Worm (Caenorhabditis elegans) whole organism, L4 larva: ENCODE results near the gene R01B10.3.
A peak's percentile ranks its signal among the peaks of the same experiment; 100 is the strongest.

ENCODE experiments used
- F26F4.8 ChIP-seq: fragments of 200-800 bp; sonication (Bioruptor generic); conservative IDR thresholded peaks from 2 replicates; pipeline ENCODE4 v1.3.6; 2022; ENCODE audit warnings: missing genetic modification characterization, missing compliant biosample characterization
- R02D3.7 ChIP-seq: fragments of 150-350 bp; sonication (generic microtip); optimal IDR thresholded peaks from 3 replicates; lab custom pipeline; 2014; ENCODE audit warnings: missing biosample characterization, missing genetic modification characterization
- Y75B8A.6 ChIP-seq: fragments of 200-800 bp; sonication (Bioruptor generic); IDR thresholded peaks from 2 replicates; pipeline ENCODE4 v1.3.6; 2022; ENCODE audit warnings: missing genetic modification reagents, missing genetic modification characterization, missing compliant biosample characterization
- ZK337.2 ChIP-seq: fragments of 200-800 bp; sonication (Bioruptor generic); IDR thresholded peaks from 2 replicates; pipeline ENCODE4 v1.3.6; 2022; ENCODE audit warnings: missing genetic modification reagents, missing genetic modification characterization, missing compliant biosample characterization
- attf-4 ChIP-seq: sonication (generic microtip); optimal IDR thresholded peaks from 3 replicates; lab custom pipeline; 2017; ENCODE audit warnings: missing biosample characterization, missing genetic modification characterization
- ceh-28 ChIP-seq: fragments of 150-350 bp; optimal IDR thresholded peaks from 2 replicates; lab custom pipeline; 2014; ENCODE audit warnings: missing biosample characterization, missing genetic modification reagents, missing genetic modification characterization
- ceh-62 ChIP-seq: sonication (generic microtip); optimal IDR thresholded peaks from 2 replicates; lab custom pipeline; 2017; ENCODE audit warnings: missing biosample characterization, missing genetic modification characterization
- ceh-82 ChIP-seq: sonication (generic microtip); optimal IDR thresholded peaks from 2 replicates; lab custom pipeline; 2017; ENCODE audit warnings: missing biosample characterization, missing genetic modification characterization
- ces-1 ChIP-seq: fragments of 150-350 bp; sonication (generic microtip); optimal IDR thresholded peaks from 4 replicates; lab custom pipeline; 2014; ENCODE audit warnings: missing biosample characterization, missing genetic modification reagents, missing genetic modification characterization
- cey-2 ChIP-seq: sonication (generic microtip); optimal IDR thresholded peaks from 3 replicates; lab custom pipeline; 2017; ENCODE audit warnings: missing genetic modification characterization, mild to moderate bottlenecking, missing compliant biosample characterization, antibody characterized with exemption, borderline replicate concordance; ENCODE audit not compliant: insufficient read depth
- ctbp-1 ChIP-seq: fragments of 200-800 bp; sonication (Bioruptor generic); IDR thresholded peaks from 2 replicates; pipeline ENCODE4 v1.3.6; 2022; ENCODE audit warnings: missing genetic modification reagents, missing genetic modification characterization, missing compliant biosample characterization
- daf-16 ChIP-seq, 3 experiments: sonication (generic microtip); optimal IDR thresholded peaks; 2 replicates each; lab custom pipeline; 2016 to 2017; ENCODE audit warnings: missing genetic modification characterization in 3 of 3, missing genetic modification reagents in 3 of 3, mild to moderate bottlenecking in 2 of 3, missing compliant biosample characterization in 2 of 3, missing biosample characterization in 1 of 3, moderate library complexity in 1 of 3
- daf-19 ChIP-seq: fragments of 200-800 bp; sonication (Bioruptor generic); conservative IDR thresholded peaks from 2 replicates; pipeline ENCODE4 v1.3.6; 2022; ENCODE audit warnings: missing genetic modification characterization, missing compliant biosample characterization
- dmd-6 ChIP-seq: fragments of 200-800 bp; sonication (Bioruptor generic); IDR thresholded peaks from 2 replicates; pipeline ENCODE4 v1.3.6; 2022; ENCODE audit warnings: missing genetic modification reagents, missing genetic modification characterization, missing compliant biosample characterization
- fos-1 ChIP-seq: fragments of 150-350 bp; optimal IDR thresholded peaks from 2 replicates; lab custom pipeline; 2014; ENCODE audit warnings: missing biosample characterization, missing genetic modification characterization
- hif-1 ChIP-seq, 2 experiments: sonication (generic microtip); optimal IDR thresholded peaks; 2 replicates each; lab custom pipeline; 2016 to 2017; ENCODE audit warnings: missing compliant biosample characterization in 2 of 2, missing genetic modification characterization in 2 of 2, missing genetic modification reagents in 2 of 2, missing genotype in 2 of 2, mild to moderate bottlenecking in 1 of 2
- hlh-11 ChIP-seq: fragments of 200-800 bp; sonication (Bioruptor generic); optimal IDR thresholded peaks from 2 replicates; lab custom pipeline; 2018; ENCODE audit warnings: mild to moderate bottlenecking, missing genetic modification characterization, missing compliant biosample characterization
- hlh-30 ChIP-seq: sonication (generic microtip); optimal IDR thresholded peaks from 2 replicates; lab custom pipeline; 2017; ENCODE audit warnings: antibody characterized with exemption, mild to moderate bottlenecking, missing genetic modification characterization, missing compliant biosample characterization; ENCODE audit not compliant: insufficient read depth
- hmg-1.1 ChIP-seq: fragments of 200-800 bp; sonication (Bioruptor generic); IDR thresholded peaks from 2 replicates; pipeline ENCODE4 v1.3.6; 2022; ENCODE audit warnings: missing genetic modification reagents, missing genetic modification characterization, missing compliant biosample characterization
- lsy-2 ChIP-seq, 2 experiments: fragments of 150-350 bp in 1 of 2; sonication (generic microtip) in 1 of 2; optimal IDR thresholded peaks; 2 replicates each; lab custom pipeline; 2014 to 2017; ENCODE audit warnings: missing biosample characterization in 2 of 2, missing genetic modification characterization in 2 of 2
- madf-5 ChIP-seq, 2 experiments: fragments of 200-800 bp; sonication (Bioruptor generic); IDR thresholded peaks; 2 replicates each; pipeline ENCODE4 v1.3.6; 2022; ENCODE audit warnings: missing compliant biosample characterization in 2 of 2, missing genetic modification characterization in 2 of 2
- mdl-1 ChIP-seq, 2 experiments: fragments of 150-350 bp in 1 of 2; sonication (generic microtip) in 1 of 2; optimal IDR thresholded peaks; 2 replicates each; lab custom pipeline; 2014 to 2017; ENCODE audit warnings: missing biosample characterization in 2 of 2, missing genetic modification characterization in 2 of 2
- mdt-29 ChIP-seq: fragments of 200-800 bp; sonication (Bioruptor generic); IDR thresholded peaks from 2 replicates; pipeline ENCODE4 v1.3.6; 2022; ENCODE audit warnings: missing genetic modification reagents, missing genetic modification characterization, missing compliant biosample characterization
- mep-1 ChIP-seq: fragments of 150-350 bp; sonication (generic microtip); optimal IDR thresholded peaks from 3 replicates; lab custom pipeline; 2014; ENCODE audit warnings: missing biosample characterization, missing genetic modification characterization
- nhr-11 ChIP-seq: fragments of 150-350 bp; optimal IDR thresholded peaks from 2 replicates; lab custom pipeline; 2014; ENCODE audit warnings: missing biosample characterization, missing genetic modification characterization
- nhr-28 ChIP-seq: fragments of 150-350 bp; optimal IDR thresholded peaks from 2 replicates; lab custom pipeline; 2014; ENCODE audit warnings: missing biosample characterization, missing genetic modification characterization
- nhr-48 ChIP-seq: sonication (generic microtip); optimal IDR thresholded peaks from 2 replicates; lab custom pipeline; 2016; ENCODE audit warnings: mild to moderate bottlenecking, missing genetic modification characterization, missing compliant biosample characterization
- nhr-77 ChIP-seq: fragments of 150-350 bp; optimal IDR thresholded peaks from 2 replicates; lab custom pipeline; 2014; ENCODE audit warnings: missing biosample characterization, missing genetic modification characterization
- pha-4 ChIP-seq, 2 experiments: fragments of 150-350 bp in 1 of 2; fragments of 200-800 bp in 1 of 2; sonication (Bioruptor generic) in 1 of 2; IDR thresholded peaks in 1 of 2; optimal IDR thresholded peaks in 1 of 2; 2 replicates each; pipeline versions ENCODE4 v1.3.6 to Lab custom; 2014 to 2022; ENCODE audit warnings: missing genetic modification characterization in 2 of 2, missing genetic modification reagents in 2 of 2, missing biosample characterization in 1 of 2, missing compliant biosample characterization in 1 of 2
- php-3 ChIP-seq: fragments of 200-800 bp; sonication (Bioruptor generic); IDR thresholded peaks from 2 replicates; pipeline ENCODE4 v1.3.6; 2022; ENCODE audit warnings: missing genetic modification reagents, missing genetic modification characterization, missing compliant biosample characterization
- pqm-1 ChIP-seq: sonication (generic microtip); optimal IDR thresholded peaks from 2 replicates; lab custom pipeline; 2017; ENCODE audit warnings: missing biosample characterization, missing genetic modification characterization
- rbr-2 ChIP-seq: sonication (generic microtip); optimal IDR thresholded peaks from 2 replicates; lab custom pipeline; 2016; ENCODE audit warnings: missing genotype, missing genetic modification characterization, missing compliant biosample characterization
- saeg-2 ChIP-seq: fragments of 200-800 bp; sonication (Bioruptor generic); IDR thresholded peaks from 2 replicates; pipeline ENCODE4 v1.3.6; 2022; ENCODE audit warnings: missing genetic modification reagents, missing genetic modification characterization, missing compliant biosample characterization
- skn-1 ChIP-seq: fragments of 150-350 bp; optimal IDR thresholded peaks from 2 replicates; lab custom pipeline; 2014; ENCODE audit warnings: missing biosample characterization, missing genetic modification characterization
- tra-1 ChIP-seq: fragments of 200-800 bp; sonication (Bioruptor generic); IDR thresholded peaks from 2 replicates; pipeline ENCODE4 v1.3.6; 2022; ENCODE audit warnings: missing genetic modification reagents, missing genetic modification characterization, missing compliant biosample characterization
- unc-62 ChIP-seq, 3 experiments: fragments of 150-350 bp in 1 of 3; sonication (generic microtip); optimal IDR thresholded peaks in 2 of 3; peaks in 1 of 3; 1 replicate in 1 of 3; 2 replicates in 2 of 3; lab custom pipeline; 2014 to 2017; ENCODE audit warnings: missing biosample characterization in 3 of 3, missing genetic modification characterization in 3 of 3, missing genetic modification reagents in 3 of 3, missing genotype in 1 of 3
- vab-7 ChIP-seq: fragments of 200-800 bp; sonication (Bioruptor generic); IDR thresholded peaks from 2 replicates; pipeline ENCODE4 v1.3.6; 2022; ENCODE audit warnings: missing genetic modification reagents, missing genetic modification characterization, missing compliant biosample characterization
- zag-1 ChIP-seq: fragments of 150-350 bp; optimal IDR thresholded peaks from 2 replicates; lab custom pipeline; 2014; ENCODE audit warnings: missing biosample characterization, missing genetic modification characterization
- zip-2 ChIP-seq: fragments of 150-350 bp; optimal IDR thresholded peaks from 2 replicates; lab custom pipeline; 2014; ENCODE audit warnings: missing biosample characterization, missing genetic modification characterization

The R01B10.3 gene

DNA sequence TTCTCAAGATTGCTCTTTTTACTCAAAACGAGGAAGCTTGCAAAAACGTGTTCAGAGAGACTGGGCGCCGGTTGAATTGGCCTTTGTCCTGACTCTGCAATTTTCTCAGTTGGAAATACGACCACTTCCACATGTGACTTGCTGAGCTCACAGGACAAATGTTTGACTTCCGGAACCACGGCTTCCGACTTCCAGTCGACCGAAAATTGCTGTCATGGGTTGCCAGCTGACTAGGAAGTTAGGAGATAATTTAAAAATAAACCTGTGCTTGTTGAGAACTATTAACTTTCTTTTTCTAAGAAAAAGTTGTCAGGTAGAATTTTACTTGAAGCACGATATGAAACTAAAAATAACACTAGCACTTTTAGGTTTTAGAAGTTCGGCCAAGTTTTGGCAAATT lies 13.3 kb downstream of the R01B10.3 start:
- TF ChIP-seq Y75B8A.6 (GFP tag; lab: Robert Waterston, UW) = no peak
- no peak for TF ChIP-seq attf-4
- TF ChIP-seq hlh-30 (tag; lab: Kevin White, UChicago) = peak; percentile 47
- TF ChIP-seq, all 104 proteins: peak for 1

DNA sequence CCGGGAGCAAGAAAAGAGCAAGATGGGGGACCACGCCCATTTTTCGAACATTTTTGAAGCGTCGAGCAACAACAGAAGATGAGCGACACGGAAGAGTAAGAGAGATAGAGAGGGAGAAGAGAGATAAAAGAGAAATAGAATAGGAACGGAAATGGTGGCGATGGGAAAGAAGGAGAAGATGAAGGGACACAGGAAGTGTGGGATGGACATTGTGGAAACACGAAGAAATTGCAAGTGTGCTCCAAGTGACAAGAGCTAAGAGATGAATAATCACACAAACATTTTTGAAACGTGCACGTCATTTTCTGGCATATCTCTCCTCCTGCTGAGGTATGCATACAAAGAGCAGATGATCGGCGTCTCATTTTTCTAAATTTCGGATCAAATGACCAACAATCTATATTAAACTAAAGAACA lies 14.4 kb downstream of the R01B10.3 start:
- TF ChIP-seq hif-1 (tag; optimal IDR thresholded peaks at IDR 0.05; lab: Kevin White, UChicago) (peak in 1 of 2 experiments; percentile 70), cey-2 (tag; lab: Kevin White, UChicago) (no peak), nhr-77 (tag; lab: Kevin White, UChicago) (no peak), skn-1 (tag; lab: Kevin White, UChicago) (no peak), nhr-11 (peak; percentile 50), madf-5 (GFP tag; IDR thresholded peaks at IDR 0.05; lab: Robert Waterston, UW) (no peak), unc-62 (GFP tag; optimal IDR thresholded peaks at IDR 0.05 in 1 of 2; lab: Kevin White, UChicago) (peak in 1 of 2 experiments; percentile 99), unc-62 (tag; optimal IDR thresholded peaks at IDR 0.05; lab: Kevin White, UChicago) (no peak), ctbp-1 (GFP tag; lab: Robert Waterston, UW) (0 out of 2 replicates have a peak, but pooled peaks have one; percentile 65), lsy-2 (tag; optimal IDR thresholded peaks at IDR 0.05; lab: Kevin White, UChicago) (peak; percentile 12 to 42), R02D3.7 (tag; lab: Kevin White, UChicago) (no peak), vab-7 (no peak), zip-2 (tag; lab: Kevin White, UChicago) (no peak), nhr-28 (tag; lab: Kevin White, UChicago) (peak; percentile 11), mdl-1 (tag; optimal IDR thresholded peaks at IDR 0.05; lab: Kevin White, UChicago) (peak in 1 of 2 experiments; percentile 23), daf-16 (GFP tag; optimal IDR thresholded peaks at IDR 0.05; lab: Kevin White, UChicago) (peak in 1 of 2 experiments; percentile 27), daf-16 (tag; optimal IDR thresholded peaks at IDR 0.05; lab: Kevin White, UChicago) (no peak), mep-1 (peak; percentile 25), daf-19 (GFP tag; lab: Robert Waterston, UW) (no peak), pha-4 (GFP tag; IDR thresholded peaks at IDR 0.05; lab: Robert Waterston, UW) (no peak), pha-4 (tag; optimal IDR thresholded peaks at IDR 0.05; lab: Kevin White, UChicago) (no peak), hlh-30 (tag; lab: Kevin White, UChicago) (peak; percentile 40), ces-1 (no peak), nhr-48 (tag; lab: Kevin White, UChicago) (no peak), fos-1 (tag; lab: Kevin White, UChicago) (no peak), php-3 (GFP tag; lab: Robert Waterston, UW) (no peak), ceh-62 (no peak), attf-4 (no peak), ceh-28 (tag; lab: Kevin White, UChicago) (no peak), pqm-1 (tag; lab: Kevin White, UChicago) (no peak), hmg-1.1 (GFP tag; lab: Robert Waterston, UW) (0 out of 2 replicates have a peak, but pooled peaks have one; percentile 16), ZK337.2 (GFP tag; lab: Robert Waterston, UW) (no peak), rbr-2 (tag; lab: Kevin White, UChicago) (peak; percentile 47), zag-1 (tag; lab: Kevin White, UChicago) (no peak), dmd-6 (0 out of 2 replicates have a peak, but pooled peaks have one; percentile 8), tra-1 (GFP tag; lab: Robert Waterston, UW) (no peak), hlh-11 (peak; percentile 56)

DNA sequence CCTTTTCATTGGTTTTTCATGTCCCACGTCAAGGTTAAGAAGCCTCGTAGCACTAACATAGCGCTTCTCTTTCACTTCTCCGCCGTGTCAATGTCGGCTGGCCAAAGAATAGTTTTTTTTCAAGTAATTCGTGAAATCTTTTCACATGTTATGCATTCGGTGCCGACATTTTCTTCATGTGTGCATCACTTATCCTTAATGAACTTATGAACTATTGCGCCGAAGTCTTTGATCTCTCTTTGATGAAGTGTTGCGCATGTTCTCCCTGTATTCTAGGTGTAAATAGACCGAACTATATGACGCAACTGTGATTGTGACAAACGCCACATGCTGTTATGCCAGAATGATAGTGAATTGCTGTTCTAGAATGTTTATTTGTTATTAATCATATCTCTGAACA lies 22.9 kb downstream of the R01B10.3 start:
- TF ChIP-seq mdt-29 (GFP tag; lab: Robert Waterston, UW) = no peak
- no peak for TF ChIP-seq saeg-2
- no peak for TF ChIP-seq ceh-28 (tag; lab: Kevin White, UChicago)
- TF ChIP-seq rbr-2 (tag; lab: Kevin White, UChicago) = no peak
- no peak for TF ChIP-seq unc-62 (GFP tag; optimal IDR thresholded peaks at IDR 0.05 in 1 of 2; lab: Kevin White, UChicago)
- no peak for TF ChIP-seq unc-62 (tag; optimal IDR thresholded peaks at IDR 0.05; lab: Kevin White, UChicago)
- no peak for TF ChIP-seq mep-1
- TF ChIP-seq ceh-82 = no peak
- TF ChIP-seq fos-1 (tag; lab: Kevin White, UChicago) = no peak
- peak; percentile 12 for TF ChIP-seq nhr-48 (tag; lab: Kevin White, UChicago)
- no peak for TF ChIP-seq F26F4.8 (GFP tag; lab: Robert Waterston, UW)
- TF ChIP-seq hlh-30 (tag; lab: Kevin White, UChicago) = peak; percentile 30
